Worm (Caenorhabditis elegans) whole organism, young adult: ENCODE data around the gene srbc-13.
A peak's percentile ranks its signal among the peaks of the same experiment; 100 is the strongest.

Experiments
- B0019.2 ChIP-seq: fragments of 200-800 bp; sonication (Bioruptor generic); conservative IDR thresholded peaks from 2 replicates; pipeline ENCODE4 v1.3.6; 2022; ENCODE audit warnings: missing genetic modification reagents, missing genetic modification characterization, missing compliant biosample characterization
- B0261.1 ChIP-seq: sonication (generic microtip); optimal IDR thresholded peaks from 2 replicates; lab custom pipeline; 2016; ENCODE audit warnings: mild to moderate bottlenecking, missing genetic modification characterization, moderate library complexity, missing compliant biosample characterization
- B0336.3 ChIP-seq: fragments of 200-800 bp; sonication (Bioruptor generic); IDR thresholded peaks from 2 replicates; pipeline ENCODE4 v1.3.6; 2022; ENCODE audit warnings: missing genetic modification characterization, missing compliant biosample characterization
- C06A6.2 ChIP-seq: fragments of 200-800 bp; sonication (Bioruptor generic); conservative IDR thresholded peaks from 2 replicates; pipeline ENCODE4 v1.3.6; 2022; ENCODE audit warnings: missing genetic modification characterization, missing compliant biosample characterization
- F22D6.2 ChIP-seq: sonication (generic microtip); optimal IDR thresholded peaks from 2 replicates; lab custom pipeline; 2016; ENCODE audit warnings: mild to moderate bottlenecking, missing genetic modification characterization, missing compliant biosample characterization
- F33H1.4 ChIP-seq: fragments of 200-800 bp; sonication (Bioruptor generic); IDR thresholded peaks from 2 replicates; pipeline ENCODE4 v1.3.6; 2022; ENCODE audit warnings: missing genetic modification reagents, missing genetic modification characterization, missing compliant biosample characterization
- F39B2.1 ChIP-seq: fragments of 200-800 bp; sonication (Bioruptor generic); IDR thresholded peaks from 2 replicates; pipeline ENCODE4 v1.3.6; 2022; ENCODE audit warnings: missing genetic modification reagents, missing genetic modification characterization, missing compliant biosample characterization
- F57A8.1 ChIP-seq: fragments of 200-800 bp; sonication (Bioruptor generic); optimal IDR thresholded peaks from 2 replicates; lab custom pipeline; 2018; ENCODE audit warnings: mild to moderate bottlenecking, missing genetic modification characterization, moderate library complexity, missing compliant biosample characterization
- F57C9.4 ChIP-seq: sonication (generic microtip); optimal IDR thresholded peaks from 2 replicates; lab custom pipeline; 2017; ENCODE audit warnings: mild to moderate bottlenecking, missing genetic modification characterization, missing compliant biosample characterization
- K12H6.12 ChIP-seq: fragments of 200-800 bp; sonication (Bioruptor generic); optimal IDR thresholded peaks from 2 replicates; lab custom pipeline; 2018; ENCODE audit warnings: mild to moderate bottlenecking, missing genetic modification characterization, missing compliant biosample characterization
- T26A5.8 ChIP-seq: sonication (generic microtip); optimal IDR thresholded peaks from 2 replicates; lab custom pipeline; 2016; ENCODE audit warnings: missing genetic modification characterization, missing compliant biosample characterization
- Y53F4B.3 ChIP-seq: fragments of 200-800 bp; sonication (Bioruptor generic); IDR thresholded peaks from 2 replicates; pipeline ENCODE4 v1.3.6; 2022; ENCODE audit warnings: missing genetic modification reagents, missing genetic modification characterization, missing compliant biosample characterization
- Y67H2A.10 ChIP-seq: fragments of 200-800 bp; sonication (Bioruptor generic); conservative IDR thresholded peaks from 2 replicates; pipeline ENCODE4 v1.3.6; 2022; ENCODE audit warnings: missing genetic modification reagents, missing genetic modification characterization, missing compliant biosample characterization
- ama-1 ChIP-seq, 3 experiments: fragments of 150-350 bp in 1 of 3; sonication (generic microtip) in 2 of 3; optimal IDR thresholded peaks; 2 replicates each; lab custom pipeline; 2014 to 2018; ENCODE audit warnings: missing biosample characterization in 2 of 3, missing genetic modification characterization in 2 of 3, missing genetic modification reagents in 2 of 3
- attf-5 ChIP-seq: fragments of 200-800 bp; sonication (Bioruptor generic); optimal IDR thresholded peaks from 2 replicates; lab custom pipeline; 2018; ENCODE audit warnings: mild to moderate bottlenecking, missing genetic modification characterization, missing compliant biosample characterization
- attf-6 ChIP-seq: fragments of 200-800 bp; sonication (Bioruptor generic); IDR thresholded peaks from 2 replicates; pipeline ENCODE4 v1.3.6; 2022; ENCODE audit warnings: missing genetic modification reagents, missing genetic modification characterization, missing compliant biosample characterization
- bed-1 ChIP-seq: fragments of 200-800 bp; sonication (Bioruptor generic); IDR thresholded peaks from 2 replicates; pipeline ENCODE4 v1.3.6; 2022; ENCODE audit warnings: missing genetic modification reagents, missing genetic modification characterization, missing compliant biosample characterization
- bed-2 ChIP-seq: fragments of 200-800 bp; sonication (Bioruptor generic); IDR thresholded peaks from 2 replicates; pipeline ENCODE4 v1.3.6; 2022; ENCODE audit warnings: missing genetic modification reagents, missing genetic modification characterization, missing compliant biosample characterization
- ccch-3 ChIP-seq: fragments of 200-800 bp; sonication (Bioruptor generic); optimal IDR thresholded peaks from 2 replicates; lab custom pipeline; 2018; ENCODE audit warnings: mild to moderate bottlenecking, missing genetic modification characterization, missing compliant biosample characterization
- ceh-100 ChIP-seq: fragments of 200-800 bp; sonication (Bioruptor generic); IDR thresholded peaks from 2 replicates; pipeline ENCODE4 v1.3.6; 2022; ENCODE audit warnings: missing genetic modification reagents, missing genetic modification characterization, missing compliant biosample characterization
- ceh-79 ChIP-seq: sonication (generic microtip); optimal IDR thresholded peaks from 2 replicates; lab custom pipeline; 2017; ENCODE audit warnings: mild to moderate bottlenecking, missing genetic modification characterization, missing compliant biosample characterization
- dox-1 ChIP-seq: fragments of 200-800 bp; sonication (Bioruptor generic); IDR thresholded peaks from 2 replicates; pipeline ENCODE4 v1.3.6; 2022; ENCODE audit warnings: missing genetic modification reagents, missing genetic modification characterization, missing compliant biosample characterization
- dpl-1 ChIP-seq: fragments of 150-350 bp; optimal IDR thresholded peaks from 2 replicates; lab custom pipeline; 2014; ENCODE audit warnings: missing biosample characterization, missing genetic modification reagents, missing genetic modification characterization
- fkh-3 ChIP-seq: sonication (generic microtip); optimal IDR thresholded peaks from 2 replicates; lab custom pipeline; 2016; ENCODE audit warnings: mild to moderate bottlenecking, missing genetic modification characterization, missing compliant biosample characterization
- him-1 ChIP-seq: sonication (generic microtip); optimal IDR thresholded peaks from 2 replicates; lab custom pipeline; 2016; ENCODE audit warnings: missing genotype, missing genetic modification reagents, missing genetic modification characterization, missing compliant biosample characterization
- hlh-26 ChIP-seq: fragments of 200-800 bp; sonication (Bioruptor generic); conservative IDR thresholded peaks from 2 replicates; pipeline ENCODE4 v1.3.6; 2022; ENCODE audit warnings: missing genetic modification reagents, missing genetic modification characterization, missing compliant biosample characterization
- hsf-1 ChIP-seq: fragments of 200-800 bp; sonication (Bioruptor generic); IDR thresholded peaks from 2 replicates; pipeline ENCODE4 v1.3.6; 2022; ENCODE audit warnings: missing genetic modification reagents, missing genetic modification characterization, missing compliant biosample characterization
- lin-26 ChIP-seq: fragments of 200-800 bp; sonication (Bioruptor generic); IDR thresholded peaks from 2 replicates; pipeline ENCODE4 v1.3.6; 2022; ENCODE audit warnings: missing genetic modification reagents, missing genetic modification characterization, missing compliant biosample characterization
- lin-54 ChIP-seq: fragments of 200-800 bp; sonication (Bioruptor generic); optimal IDR thresholded peaks from 2 replicates; lab custom pipeline; 2018; ENCODE audit warnings: mild to moderate bottlenecking, missing genetic modification characterization, missing compliant biosample characterization
- lir-1 ChIP-seq: fragments of 200-800 bp; sonication (Bioruptor generic); conservative IDR thresholded peaks from 2 replicates; pipeline ENCODE4 v1.3.6; 2022; ENCODE audit warnings: missing genetic modification reagents, missing genetic modification characterization, missing compliant biosample characterization
- mcd-1 ChIP-seq: fragments of 200-800 bp; sonication (Bioruptor generic); IDR thresholded peaks from 2 replicates; pipeline ENCODE4 v1.3.6; 2022; ENCODE audit warnings: missing genetic modification reagents, missing genetic modification characterization, missing compliant biosample characterization
- nfya-1 ChIP-seq: sonication (generic microtip); optimal IDR thresholded peaks from 2 replicates; lab custom pipeline; 2017; ENCODE audit warnings: antibody characterized with exemption, missing compliant biosample characterization, missing genetic modification characterization, borderline replicate concordance; ENCODE audit not compliant: insufficient read depth
- nfya-2 ChIP-seq: fragments of 200-800 bp; sonication (Bioruptor generic); IDR thresholded peaks from 2 replicates; pipeline ENCODE4 v1.3.6; 2022; ENCODE audit warnings: missing genetic modification reagents, missing genetic modification characterization, missing compliant biosample characterization
- nhr-179 ChIP-seq: sonication (generic microtip); optimal IDR thresholded peaks from 2 replicates; lab custom pipeline; 2016; ENCODE audit warnings: mild to moderate bottlenecking, missing genetic modification characterization, missing compliant biosample characterization
- nhr-80 ChIP-seq: sonication (generic microtip); optimal IDR thresholded peaks from 2 replicates; lab custom pipeline; 2016; ENCODE audit warnings: missing genetic modification characterization, missing compliant biosample characterization
- pha-4 ChIP-seq: fragments of 150-350 bp; sonication (generic microtip); optimal IDR thresholded peaks from 2 replicates; lab custom pipeline; 2014; ENCODE audit warnings: missing biosample characterization, missing genetic modification reagents, missing genetic modification characterization
- rcor-1 ChIP-seq: fragments of 200-800 bp; sonication (Bioruptor generic); IDR thresholded peaks from 2 replicates; pipeline ENCODE4 v1.3.6; 2022; ENCODE audit warnings: missing genetic modification reagents, missing genetic modification characterization, missing compliant biosample characterization
- snpc-3.4 ChIP-seq: sonication (generic microtip); optimal IDR thresholded peaks from 2 replicates; lab custom pipeline; 2017; ENCODE audit warnings: missing genetic modification characterization, mild to moderate bottlenecking, missing compliant biosample characterization, antibody characterized with exemption, moderate library complexity, missing genotype, missing genetic modification reagents
- sptf-2 ChIP-seq: fragments of 200-800 bp; sonication (Bioruptor generic); optimal IDR thresholded peaks from 2 replicates; lab custom pipeline; 2018; ENCODE audit warnings: mild to moderate bottlenecking, missing genetic modification characterization, missing compliant biosample characterization
- zfh-2 ChIP-seq: fragments of 200-800 bp; sonication (Bioruptor generic); conservative IDR thresholded peaks from 2 replicates; pipeline ENCODE4 v1.3.6; 2022; ENCODE audit warnings: missing genetic modification reagents, missing genetic modification characterization, missing compliant biosample characterization
- ztf-22 ChIP-seq: fragments of 200-800 bp; sonication (Bioruptor generic); optimal IDR thresholded peaks from 2 replicates; lab custom pipeline; 2018; ENCODE audit warnings: mild to moderate bottlenecking, missing genetic modification characterization, moderate library complexity, missing compliant biosample characterization
- ztf-26 ChIP-seq: sonication (generic microtip); optimal IDR thresholded peaks from 2 replicates; lab custom pipeline; 2017; ENCODE audit warnings: missing genetic modification characterization, missing compliant biosample characterization
- ztf-28 ChIP-seq: fragments of 200-800 bp; sonication (Bioruptor generic); IDR thresholded peaks from 2 replicates; pipeline ENCODE4 v1.3.6; 2022; ENCODE audit warnings: missing genetic modification reagents, missing genetic modification characterization, missing compliant biosample characterization

srbc-13 gene

DNA sequence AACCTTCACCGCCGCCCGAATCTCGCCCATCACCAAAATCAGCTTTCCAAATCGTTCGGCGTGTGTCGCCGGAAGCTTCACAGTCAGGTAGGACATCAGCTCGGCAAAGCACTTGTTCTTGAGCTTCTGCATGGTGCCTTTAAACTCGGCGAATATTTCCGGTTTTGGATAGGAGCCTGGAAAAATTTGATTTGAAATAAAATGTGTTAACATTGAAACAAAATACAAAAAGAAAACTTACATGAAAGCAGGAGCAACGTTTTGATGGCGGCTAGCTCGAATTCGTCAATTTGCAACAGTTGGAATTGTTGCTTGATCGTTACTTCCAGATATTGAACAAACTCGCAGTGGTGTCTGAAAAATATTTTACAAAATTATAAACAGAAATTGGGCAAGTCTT lies 44.9 kb upstream of the srbc-13 start:
- no peak for TF ChIP-seq Y53F4B.3
- TF ChIP-seq dox-1 (GFP tag; lab: Robert Waterston, UW) = no peak
- no peak for TF ChIP-seq nfya-2 (GFP tag; lab: Robert Waterston, UW)
- no peak for TF ChIP-seq F22D6.2 (tag; lab: Kevin White, UChicago)
- no peak for TF ChIP-seq B0336.3 (GFP tag; lab: Robert Waterston, UW)
- no peak for TF ChIP-seq ama-1 (optimal IDR thresholded peaks at IDR 0.05; lab: Kevin White, UChicago)
- no peak for TF ChIP-seq ama-1 (GFP tag; optimal IDR thresholded peaks at IDR 0.05; lab: Kevin White, UChicago)
- TF ChIP-seq attf-5 (GFP tag; lab: Kevin White, UChicago) = no peak
- no peak for TF ChIP-seq him-1
- no peak for TF ChIP-seq ztf-28 (GFP tag; lab: Robert Waterston, UW)
- TF ChIP-seq rcor-1 (GFP tag; lab: Robert Waterston, UW) = no peak
- TF ChIP-seq B0261.1 (tag; lab: Kevin White, UChicago) = no peak
- no peak for TF ChIP-seq ztf-22 (GFP tag; lab: Kevin White, UChicago)
- no peak for TF ChIP-seq Y67H2A.10
- no peak for TF ChIP-seq nhr-179 (tag; lab: Kevin White, UChicago)
- TF ChIP-seq attf-6 (GFP tag; lab: Robert Waterston, UW) = no peak
- TF ChIP-seq zfh-2 (GFP tag; lab: Robert Waterston, UW) = no peak
- no peak for TF ChIP-seq F57C9.4
- TF ChIP-seq dpl-1 (GFP tag; lab: Kevin White, UChicago) = no peak
- no peak for TF ChIP-seq bed-1 (GFP tag; lab: Robert Waterston, UW)

DNA sequence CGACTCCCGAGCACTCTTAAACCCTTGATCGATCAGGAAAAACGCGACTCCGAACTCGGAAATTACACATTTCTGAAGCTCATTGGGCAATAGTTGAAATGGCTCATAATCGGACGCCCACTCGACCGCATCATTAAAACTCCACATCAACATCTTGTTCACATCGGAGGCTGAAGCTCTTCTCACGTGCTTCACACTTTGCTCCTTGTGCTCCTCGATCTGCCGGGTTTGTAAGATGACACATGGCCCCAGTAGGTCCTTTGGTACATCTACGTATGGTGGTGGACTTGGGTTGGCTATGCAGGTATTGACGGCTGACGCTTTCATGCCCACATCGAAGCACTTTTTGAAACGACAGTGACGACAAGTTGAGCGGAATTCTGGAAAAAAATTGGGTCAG lies 44.1 kb upstream of the srbc-13 start:
- TF ChIP-seq nhr-80 (tag; lab: Kevin White, UChicago) (no peak), C06A6.2 (no peak), hsf-1 (no peak), ztf-26 (tag; lab: Kevin White, UChicago) (no peak), pha-4 (no peak), hlh-26 (GFP tag; lab: Robert Waterston, UW) (no peak), Y67H2A.10 (no peak), attf-6 (GFP tag; lab: Robert Waterston, UW) (no peak), F39B2.1 (GFP tag; lab: Robert Waterston, UW) (no peak), T26A5.8 (tag; lab: Kevin White, UChicago) (no peak), ccch-3 (GFP tag; lab: Kevin White, UChicago) (no peak), bed-2 (GFP tag; lab: Robert Waterston, UW) (no peak), rcor-1 (GFP tag; lab: Robert Waterston, UW) (no peak), sptf-2 (GFP tag; lab: Kevin White, UChicago) (no peak), nfya-1 (tag; lab: Kevin White, UChicago) (no peak), snpc-3.4 (tag; lab: Kevin White, UChicago) (no peak), F33H1.4 (GFP tag; lab: Robert Waterston, UW) (no peak), F57A8.1 (GFP tag; lab: Kevin White, UChicago) (no peak)

ce11 chrV:804485-804884 lies 43.1 kb upstream of the srbc-13 start, which contains the start of gene nhr-270:
TSS of gene nhr-270 (minus strand) at chrV:804741.
- peak; percentile 38; the same call in 1 of the 2 replicates for TF ChIP-seq zfh-2 (GFP tag; lab: Robert Waterston, UW)
- no peak for TF ChIP-seq ccch-3 (GFP tag; lab: Kevin White, UChicago)

DNA sequence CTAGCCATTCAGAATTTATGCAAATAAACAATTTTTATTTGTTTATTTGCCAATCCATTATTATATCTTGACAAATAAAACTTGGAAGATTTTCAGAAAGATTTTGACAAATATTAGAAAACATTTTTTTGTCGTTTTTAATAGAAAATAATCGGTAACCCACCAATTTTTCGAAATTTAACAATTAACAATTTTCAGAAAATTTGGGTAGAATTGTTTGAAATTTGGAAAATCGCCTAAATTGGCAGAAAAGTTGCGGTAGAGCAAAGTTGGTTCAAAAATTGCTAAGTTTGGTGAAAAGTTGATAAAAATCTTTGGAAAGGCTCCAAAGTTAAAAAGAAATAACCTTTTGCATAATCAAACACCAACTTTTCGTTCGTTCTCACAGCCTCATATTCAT lies 39.4 kb upstream of the srbc-13 start:
- no peak for TF ChIP-seq lin-26
- TF ChIP-seq lir-1 (GFP tag; lab: Robert Waterston, UW) = no peak
- TF ChIP-seq ceh-79 (tag; lab: Kevin White, UChicago) = no peak
- TF ChIP-seq K12H6.12 (tag; lab: Kevin White, UChicago) = no peak
- TF ChIP-seq mcd-1 = no peak
- TF ChIP-seq ceh-100 (GFP tag; lab: Robert Waterston, UW) = no peak
- TF ChIP-seq C06A6.2 = no peak
- TF ChIP-seq fkh-3 = no peak
- TF ChIP-seq lin-54 (GFP tag; lab: Kevin White, UChicago) = no peak
- TF ChIP-seq B0019.2 (GFP tag; lab: Robert Waterston, UW) = no peak
